In the genomic region with DNA sequence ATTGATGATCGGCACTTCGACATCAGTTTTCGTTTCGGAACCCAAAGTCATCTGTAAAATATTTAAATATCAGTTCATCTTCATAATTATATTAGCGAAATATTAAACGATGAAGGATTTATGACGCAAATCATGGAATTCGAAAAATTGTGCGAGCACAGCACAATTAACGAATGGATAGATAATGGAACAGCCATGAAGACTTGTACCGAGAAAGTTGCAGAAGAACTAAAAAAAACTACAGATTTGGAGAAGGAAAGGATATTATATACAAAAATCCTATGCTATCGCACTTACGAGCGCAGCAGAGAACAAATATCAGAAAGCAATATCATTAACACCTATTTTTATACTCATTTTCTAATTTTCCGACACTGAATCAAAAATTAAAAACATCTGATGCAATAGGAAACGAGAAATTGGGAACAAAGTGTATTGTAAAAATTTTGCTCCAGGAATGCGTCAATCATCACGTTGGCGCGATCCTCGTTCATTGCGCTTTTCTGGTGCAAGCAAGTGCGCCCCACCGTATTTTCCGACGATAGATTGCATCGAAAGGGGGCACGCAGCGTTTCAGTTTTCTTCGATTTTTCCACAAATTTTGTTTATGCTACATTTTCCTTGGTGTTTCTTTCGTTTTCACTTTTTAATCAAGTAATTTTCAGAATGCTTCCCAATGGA, we compare ENCODE assay signal across 5 worm cellular contexts.
TF ChIP-seq lines count a peak whose summit lies in the region.

Gene clu-1, minus strand, starts transcription at position 51 of the 681 bp plus-strand sequence.
Gene prp-40, plus strand, starts transcription at position 666 of the 681 bp plus-strand sequence.

TF ChIP-seq in whole organism, L1 larva, 84 proteins besides CTCF, POLR2A, EP300 and RAD21 (continues in another document):
- TF ChIP-seq swsn-7 (tag; optimal IDR thresholded peaks at IDR 0.05; lab: Kevin White, UChicago): peak; percentile 91
- TF ChIP-seq egl-27 (tag; optimal IDR thresholded peaks at IDR 0.05; lab: Kevin White, UChicago): no peak
- TF ChIP-seq sox-4 (tag; optimal IDR thresholded peaks at IDR 0.05; lab: Kevin White, UChicago): peak; percentile 60
- TF ChIP-seq fkh-10 (GFP tag; optimal IDR thresholded peaks at IDR 0.05; lab: Kevin White, UChicago): peak; percentile 57
- peak; percentile 94 to 96 for TF ChIP-seq lsy-2 (tag; optimal IDR thresholded peaks at IDR 0.05; lab: Kevin White, UChicago)
- TF ChIP-seq nhr-237 (tag; optimal IDR thresholded peaks at IDR 0.05; lab: Kevin White, UChicago): peak; percentile 55
- TF ChIP-seq elt-3 (tag; optimal IDR thresholded peaks at IDR 0.05; lab: Kevin White, UChicago): peak in 3 of 6 experiments; percentile 21 to 86 (median 68)
- no peak for TF ChIP-seq ets-5 (GFP tag; IDR thresholded peaks at IDR 0.05; lab: Robert Waterston, UW)
- peak; percentile 70 for TF ChIP-seq hpl-2 (GFP tag; optimal IDR thresholded peaks at IDR 0.05; lab: Kevin White, UChicago)
- peak in 1 of 2 experiments; percentile 37 for TF ChIP-seq ztf-11 (tag; optimal IDR thresholded peaks at IDR 0.05; lab: Kevin White, UChicago)
- TF ChIP-seq C16A3.4 (tag; optimal IDR thresholded peaks at IDR 0.05; lab: Kevin White, UChicago): peak; percentile 94
- no peak for TF ChIP-seq pqm-1 (tag; optimal IDR thresholded peaks at IDR 0.05; lab: Kevin White, UChicago)
- TF ChIP-seq egl-13 (tag; optimal IDR thresholded peaks at IDR 0.05; lab: Kevin White, UChicago): peak; percentile 71
- TF ChIP-seq irx-1 (tag; optimal IDR thresholded peaks at IDR 0.05; lab: Kevin White, UChicago): peak; percentile 77
- no peak for TF ChIP-seq hlh-17 (GFP tag; optimal IDR thresholded peaks at IDR 0.05; lab: Kevin White, UChicago; ENCODE audit: borderline replicate concordance)

TF ChIP-seq in whole organism, L3 larva, 47 proteins besides CTCF, POLR2A, EP300 and RAD21 (continues in another document):
- TF ChIP-seq ama-1 (optimal IDR thresholded peaks at IDR 0.05; lab: Kevin White, UChicago) (no peak), R02D3.7 (tag; optimal IDR thresholded peaks at IDR 0.05; lab: Kevin White, UChicago) (peak; percentile 77), zag-1 (tag; optimal IDR thresholded peaks at IDR 0.05; lab: Kevin White, UChicago) (peak; percentile 35), elt-2 (tag; optimal IDR thresholded peaks at IDR 0.05; lab: Kevin White, UChicago) (peak; percentile 69), nhr-43 (tag; optimal IDR thresholded peaks at IDR 0.05; lab: Kevin White, UChicago; ENCODE audit: poor library complexity, severe bottlenecking) (peak; percentile 75), lin-15B (tag; optimal IDR thresholded peaks at IDR 0.05; lab: Kevin White, UChicago) (peak; percentile 98), nhr-23 (tag; optimal IDR thresholded peaks at IDR 0.05; lab: Kevin White, UChicago) (peak; percentile 93), elt-1 (tag; optimal IDR thresholded peaks at IDR 0.05; lab: Kevin White, UChicago) (peak; percentile 36), nhr-11 (tag; optimal IDR thresholded peaks at IDR 0.05; lab: Kevin White, UChicago) (peak; percentile 63), ceh-9 (tag; optimal IDR thresholded peaks at IDR 0.05; lab: Kevin White, UChicago) (no peak), daf-12 (tag; optimal IDR thresholded peaks at IDR 0.05; lab: Kevin White, UChicago) (no peak), ztf-11 (tag; optimal IDR thresholded peaks at IDR 0.05; lab: Kevin White, UChicago) (no peak), nhr-76 (tag; optimal IDR thresholded peaks at IDR 0.05; lab: Kevin White, UChicago) (no peak), snpc-4 (tag; optimal IDR thresholded peaks at IDR 0.05; lab: Kevin White, UChicago) (peak; percentile 90), ceh-28 (tag; optimal IDR thresholded peaks at IDR 0.05; lab: Kevin White, UChicago) (peak; percentile 76), fkh-10 (GFP tag; optimal IDR thresholded peaks at IDR 0.05; lab: Kevin White, UChicago) (peak; percentile 69), fkh-2 (tag; optimal IDR thresholded peaks at IDR 0.05; lab: Kevin White, UChicago) (no peak)

TF ChIP-seq in whole organism, early embryonic, 17 proteins besides CTCF, POLR2A, EP300 and RAD21:
- TF ChIP-seq hnd-1 (tag; optimal IDR thresholded peaks at IDR 0.05; lab: Kevin White, UChicago): no peak
- TF ChIP-seq aly-1 (tag; optimal IDR thresholded peaks at IDR 0.05; lab: Kevin White, UChicago): no peak
- no peak for TF ChIP-seq tbx-11 (GFP tag; IDR thresholded peaks at IDR 0.05; lab: Robert Waterston, UW)
- TF ChIP-seq F13C5.2 (tag; optimal IDR thresholded peaks at IDR 0.05; lab: Kevin White, UChicago): peak; percentile 36
- TF ChIP-seq flt-1 (GFP tag; IDR thresholded peaks at IDR 0.05; lab: Robert Waterston, UW): no peak
- no peak for TF ChIP-seq pes-1 (GFP tag; IDR thresholded peaks at IDR 0.05; lab: Robert Waterston, UW)
- TF ChIP-seq ceh-13 (GFP tag; optimal IDR thresholded peaks at IDR 0.05; lab: Kevin White, UChicago): no peak
- no peak for TF ChIP-seq tra-4 (tag; optimal IDR thresholded peaks at IDR 0.05; lab: Kevin White, UChicago)
- no peak for TF ChIP-seq sea-1 (GFP tag; conservative IDR thresholded peaks at IDR 0.05; lab: Robert Waterston, UW)
- 0 out of 2 replicates have a peak, but pooled peaks have one; percentile 13 for TF ChIP-seq tbx-37 (GFP tag; conservative IDR thresholded peaks at IDR 0.05; lab: Robert Waterston, UW)
- peak; percentile 37 for TF ChIP-seq hmg-4 (GFP tag; optimal IDR thresholded peaks at IDR 0.05; lab: Kevin White, UChicago)
- no peak for TF ChIP-seq hmbx-1 (tag; optimal IDR thresholded peaks at IDR 0.05; lab: Kevin White, UChicago)
- no peak for TF ChIP-seq B0310.2 (tag; optimal IDR thresholded peaks at IDR 0.05; lab: Kevin White, UChicago)
- TF ChIP-seq ceh-36 (tag; optimal IDR thresholded peaks at IDR 0.05; lab: Kevin White, UChicago): no peak
- TF ChIP-seq scrt-1 (GFP tag; IDR thresholded peaks at IDR 0.05; lab: Robert Waterston, UW): no peak
- TF ChIP-seq ama-1 (optimal IDR thresholded peaks at IDR 0.05; lab: Kevin White, UChicago): no peak
- no peak for TF ChIP-seq ets-7 (tag; optimal IDR thresholded peaks at IDR 0.05; lab: Kevin White, UChicago)

TF ChIP-seq in whole organism, midembryonic, 9 proteins besides CTCF, POLR2A, EP300 and RAD21:
- TF ChIP-seq cog-1 (tag; optimal IDR thresholded peaks at IDR 0.05; lab: Kevin White, UChicago) (peak; percentile 63), ztf-29 (GFP tag; IDR thresholded peaks at IDR 0.05; lab: Robert Waterston, UW) (no peak)

TF ChIP-seq in whole organism, young adult, 124 proteins besides CTCF, POLR2A, EP300 and RAD21 (continues in another document):
- TF ChIP-seq lin-40 (tag; optimal IDR thresholded peaks at IDR 0.05; lab: Kevin White, UChicago) (peak; percentile 85), ceh-58 (GFP tag; IDR thresholded peaks at IDR 0.05; lab: Robert Waterston, UW) (no peak), hsf-1 (GFP tag; IDR thresholded peaks at IDR 0.05; lab: Robert Waterston, UW) (peak; percentile 35; the same call in 1 of the 2 replicates), egrh-3 (GFP tag; IDR thresholded peaks at IDR 0.05; lab: Robert Waterston, UW) (no peak), ceh-40 (GFP tag; IDR thresholded peaks at IDR 0.05; lab: Robert Waterston, UW) (no peak), K11D2.4 (GFP tag; IDR thresholded peaks at IDR 0.05; lab: Robert Waterston, UW) (no peak), rec-8 (tag; optimal IDR thresholded peaks at IDR 0.05; lab: Kevin White, UChicago) (no peak), aptf-3 (GFP tag; IDR thresholded peaks at IDR 0.05; lab: Robert Waterston, UW) (no peak), ceh-91 (GFP tag; IDR thresholded peaks at IDR 0.05; lab: Robert Waterston, UW) (peak; percentile 67), ztf-25 (GFP tag; IDR thresholded peaks at IDR 0.05; lab: Robert Waterston, UW) (no peak), ccch-3 (GFP tag; optimal IDR thresholded peaks at IDR 0.05; lab: Kevin White, UChicago) (no peak), tlf-1 (GFP tag; optimal IDR thresholded peaks at IDR 0.05; lab: Kevin White, UChicago) (peak; percentile 69), snpc-1.1 (tag; optimal IDR thresholded peaks at IDR 0.05; lab: Kevin White, UChicago; ENCODE audit: insufficient read depth) (peak; percentile 3), pha-4 (tag; optimal IDR thresholded peaks at IDR 0.05; lab: Kevin White, UChicago) (no peak), zfh-2 (GFP tag; conservative IDR thresholded peaks at IDR 0.05; lab: Robert Waterston, UW) (no peak; the same call in 1 of the 2 replicates), sptf-2 (GFP tag; optimal IDR thresholded peaks at IDR 0.05; lab: Kevin White, UChicago) (peak; percentile 13), Y79H2A.3 (GFP tag; conservative IDR thresholded peaks at IDR 0.05; lab: Robert Waterston, UW) (no peak), ekl-4 (GFP tag; IDR thresholded peaks at IDR 0.05; lab: Robert Waterston, UW) (peak; percentile 85), him-1 (tag; optimal IDR thresholded peaks at IDR 0.05; lab: Kevin White, UChicago) (peak; percentile 27), tbp1 (GFP tag; optimal IDR thresholded peaks at IDR 0.05; lab: Kevin White, UChicago) (peak; percentile 58), Y53F4B.3 (GFP tag; IDR thresholded peaks at IDR 0.05; lab: Robert Waterston, UW) (no peak), D2030.7 (GFP tag; IDR thresholded peaks at IDR 0.05; lab: Robert Waterston, UW) (peak; percentile 79), efl-1 (GFP tag; optimal IDR thresholded peaks at IDR 0.05; lab: Kevin White, UChicago) (peak; percentile 54), nfyb-1 (GFP tag; IDR thresholded peaks at IDR 0.05; lab: Robert Waterston, UW) (peak; percentile 88), nfya-2 (GFP tag; IDR thresholded peaks at IDR 0.05; lab: Robert Waterston, UW) (no peak), lin-35 (GFP tag; optimal IDR thresholded peaks at IDR 0.05; lab: Kevin White, UChicago) (peak in 2 of 3 experiments; percentile 28 to 83), B0019.2 (GFP tag; conservative IDR thresholded peaks at IDR 0.05; lab: Robert Waterston, UW) (0 out of 2 replicates have a peak, but pooled peaks have one; percentile 33), Y53G8AR.9 (GFP tag; conservative IDR thresholded peaks at IDR 0.05; lab: Robert Waterston, UW) (peak; percentile 80; the same call in 1 of the 2 replicates), atf-7 (tag; optimal IDR thresholded peaks at IDR 0.05; lab: Kevin White, UChicago) (peak; percentile 39), madf-3 (GFP tag; IDR thresholded peaks at IDR 0.05; lab: Robert Waterston, UW) (no peak), die-1 (tag; optimal IDR thresholded peaks at IDR 0.05; lab: Kevin White, UChicago) (no peak), mes-4 (tag; optimal IDR thresholded peaks at IDR 0.05; lab: Kevin White, UChicago) (no peak), F39B2.1 (GFP tag; IDR thresholded peaks at IDR 0.05; lab: Robert Waterston, UW) (no peak), egl-44 (GFP tag; IDR thresholded peaks at IDR 0.05; lab: Robert Waterston, UW) (no peak), nhr-27 (tag; optimal IDR thresholded peaks at IDR 0.05; lab: Kevin White, UChicago) (no peak), T26A5.8 (tag; optimal IDR thresholded peaks at IDR 0.05; lab: Kevin White, UChicago) (no peak), C17E4.6 (GFP tag; IDR thresholded peaks at IDR 0.05; lab: Robert Waterston, UW) (0 out of 2 replicates have a peak, but pooled peaks have one; percentile 26), ceh-79 (tag; optimal IDR thresholded peaks at IDR 0.05; lab: Kevin White, UChicago) (no peak)

Comparison
In these comparisons a context has a peak if more than half of its experiments do, and no peak if none do; other contexts are left out.
1. Of the 8 proteins assayed by ChIP-seq in both whole organism, young adult and whole organism, L1 larva: peak only in whole organism, young adult: none; only in whole organism, L1 larva: nhr-90; in both: dpl-1, efl-1, lin-35, snpc-4 and unc-130; in neither: 2.